Worm (Caenorhabditis elegans) whole organism, young adult: ENCODE results near the gene Y110A2AL.1.

Source experiments
- B0336.3 ChIP-seq: fragments of 200-800 bp; sonication (Bioruptor generic); IDR thresholded peaks from 2 replicates; pipeline ENCODE4 v1.3.6; 2022; ENCODE audit warnings: missing genetic modification characterization, missing compliant biosample characterization
- C06A6.2 ChIP-seq: fragments of 200-800 bp; sonication (Bioruptor generic); conservative IDR thresholded peaks from 2 replicates; pipeline ENCODE4 v1.3.6; 2022; ENCODE audit warnings: missing genetic modification characterization, missing compliant biosample characterization
- C17E4.6 ChIP-seq: fragments of 200-800 bp; sonication (Bioruptor generic); IDR thresholded peaks from 2 replicates; pipeline ENCODE4 v1.3.6; 2022; ENCODE audit warnings: missing genetic modification reagents, missing genetic modification characterization, missing compliant biosample characterization
- F10E7.11 ChIP-seq: sonication (generic microtip); optimal IDR thresholded peaks from 2 replicates; lab custom pipeline; 2017; ENCODE audit warnings: mild to moderate bottlenecking, missing genetic modification characterization, moderate library complexity, missing compliant biosample characterization
- F37B4.10 ChIP-seq: fragments of 200-800 bp; sonication (Bioruptor generic); IDR thresholded peaks from 2 replicates; pipeline ENCODE4 v1.3.6; 2022; ENCODE audit warnings: missing genetic modification characterization, missing compliant biosample characterization
- F55B11.4 ChIP-seq: sonication (generic microtip); optimal IDR thresholded peaks from 2 replicates; lab custom pipeline; 2016; ENCODE audit warnings: missing compliant biosample characterization, missing genetic modification characterization, borderline replicate concordance; ENCODE audit not compliant: insufficient read depth
- K11D2.4 ChIP-seq: fragments of 200-800 bp; sonication (Bioruptor generic); IDR thresholded peaks from 2 replicates; pipeline ENCODE4 v1.3.6; 2022; ENCODE audit warnings: missing genetic modification reagents, missing genetic modification characterization, missing compliant biosample characterization
- T07F8.4 ChIP-seq: sonication (generic microtip); optimal IDR thresholded peaks from 2 replicates; lab custom pipeline; 2016; ENCODE audit warnings: mild to moderate bottlenecking, missing genetic modification characterization, moderate library complexity, missing compliant biosample characterization
- T26A5.8 ChIP-seq: sonication (generic microtip); optimal IDR thresholded peaks from 2 replicates; lab custom pipeline; 2016; ENCODE audit warnings: missing genetic modification characterization, missing compliant biosample characterization
- Y53F4B.3 ChIP-seq: fragments of 200-800 bp; sonication (Bioruptor generic); IDR thresholded peaks from 2 replicates; pipeline ENCODE4 v1.3.6; 2022; ENCODE audit warnings: missing genetic modification reagents, missing genetic modification characterization, missing compliant biosample characterization
- Y53G8AR.9 ChIP-seq: fragments of 200-800 bp; sonication (Bioruptor generic); conservative IDR thresholded peaks from 2 replicates; pipeline ENCODE4 v1.3.6; 2022; ENCODE audit warnings: missing genetic modification reagents, missing genetic modification characterization, missing compliant biosample characterization
- Y56A3A.18 ChIP-seq: fragments of 200-800 bp; sonication (Bioruptor generic); IDR thresholded peaks from 2 replicates; pipeline ENCODE4 v1.3.6; 2022; ENCODE audit warnings: missing genetic modification reagents, missing genetic modification characterization, missing compliant biosample characterization
- ZK185.1 ChIP-seq: sonication (generic microtip); optimal IDR thresholded peaks from 2 replicates; lab custom pipeline; 2016; ENCODE audit warnings: mild to moderate bottlenecking, missing genetic modification characterization, missing compliant biosample characterization; ENCODE audit not compliant: poor library complexity, severe bottlenecking
- akir-1 ChIP-seq: fragments of 200-800 bp; sonication (Bioruptor generic); optimal IDR thresholded peaks from 2 replicates; lab custom pipeline; 2018; ENCODE audit warnings: mild to moderate bottlenecking, missing genetic modification characterization, moderate library complexity, missing compliant biosample characterization
- aptf-2 ChIP-seq: fragments of 200-800 bp; sonication (Bioruptor generic); conservative IDR thresholded peaks from 2 replicates; pipeline ENCODE4 v1.3.6; 2022; ENCODE audit warnings: missing genetic modification reagents, missing genetic modification characterization, missing compliant biosample characterization
- bed-2 ChIP-seq: fragments of 200-800 bp; sonication (Bioruptor generic); IDR thresholded peaks from 2 replicates; pipeline ENCODE4 v1.3.6; 2022; ENCODE audit warnings: missing genetic modification reagents, missing genetic modification characterization, missing compliant biosample characterization
- cebp-2 ChIP-seq: fragments of 200-800 bp; sonication (Bioruptor generic); IDR thresholded peaks from 2 replicates; pipeline ENCODE4 v1.3.6; 2022; ENCODE audit warnings: missing genetic modification characterization, missing compliant biosample characterization
- ceh-27 ChIP-seq: fragments of 200-800 bp; sonication (Bioruptor generic); optimal IDR thresholded peaks from 2 replicates; lab custom pipeline; 2018; ENCODE audit warnings: mild to moderate bottlenecking, missing genetic modification characterization, moderate library complexity, missing compliant biosample characterization
- die-1 ChIP-seq: sonication (generic microtip); optimal IDR thresholded peaks from 2 replicates; lab custom pipeline; 2016; ENCODE audit warnings: missing genotype, mild to moderate bottlenecking, missing genetic modification characterization, missing compliant biosample characterization
- dpff-1 ChIP-seq: sonication (generic microtip); optimal IDR thresholded peaks from 2 replicates; lab custom pipeline; 2017; ENCODE audit warnings: mild to moderate bottlenecking, missing genetic modification characterization, missing compliant biosample characterization
- egl-44 ChIP-seq: fragments of 200-800 bp; sonication (Bioruptor generic); IDR thresholded peaks from 2 replicates; pipeline ENCODE4 v1.3.6; 2022; ENCODE audit warnings: missing genetic modification reagents, missing genetic modification characterization, missing compliant biosample characterization
- gei-17 ChIP-seq: fragments of 200-800 bp; sonication (Bioruptor generic); optimal IDR thresholded peaks from 2 replicates; lab custom pipeline; 2018; ENCODE audit warnings: mild to moderate bottlenecking, missing genetic modification characterization, missing compliant biosample characterization
- hlh-26 ChIP-seq: fragments of 200-800 bp; sonication (Bioruptor generic); conservative IDR thresholded peaks from 2 replicates; pipeline ENCODE4 v1.3.6; 2022; ENCODE audit warnings: missing genetic modification reagents, missing genetic modification characterization, missing compliant biosample characterization
- hsf-1 ChIP-seq: fragments of 200-800 bp; sonication (Bioruptor generic); IDR thresholded peaks from 2 replicates; pipeline ENCODE4 v1.3.6; 2022; ENCODE audit warnings: missing genetic modification reagents, missing genetic modification characterization, missing compliant biosample characterization
- lag-1 ChIP-seq: fragments of 200-800 bp; sonication (Bioruptor generic); IDR thresholded peaks from 2 replicates; pipeline ENCODE4 v1.3.6; 2022; ENCODE audit warnings: missing genetic modification reagents, missing genetic modification characterization, missing compliant biosample characterization
- let-526 ChIP-seq: fragments of 200-800 bp; sonication (Bioruptor generic); IDR thresholded peaks from 2 replicates; pipeline ENCODE4 v1.3.6; 2022; ENCODE audit warnings: missing genetic modification reagents, missing genetic modification characterization, missing compliant biosample characterization
- let-607 ChIP-seq, 2 experiments: fragments of 200-800 bp in 1 of 2; sonication (Bioruptor generic) in 1 of 2; sonication (generic microtip) in 1 of 2; optimal IDR thresholded peaks; 2 replicates each; lab custom pipeline; 2016 to 2018; ENCODE audit warnings: mild to moderate bottlenecking in 2 of 2, missing compliant biosample characterization in 2 of 2, missing genetic modification characterization in 2 of 2, moderate library complexity in 2 of 2, missing genotype in 1 of 2
- lin-35 ChIP-seq, 3 experiments: fragments of 150-350 bp in 2 of 3; sonication (generic microtip) in 1 of 3; optimal IDR thresholded peaks; 2 replicates each; lab custom pipeline; 2014 to 2018; ENCODE audit warnings: missing biosample characterization in 3 of 3, missing genetic modification characterization in 3 of 3, missing genetic modification reagents in 3 of 3
- lin-40 ChIP-seq: sonication (generic microtip); optimal IDR thresholded peaks from 2 replicates; lab custom pipeline; 2016; ENCODE audit warnings: missing genetic modification characterization, mild to moderate bottlenecking, missing compliant biosample characterization, missing genotype, missing genetic modification reagents
- lin-54 ChIP-seq: fragments of 200-800 bp; sonication (Bioruptor generic); optimal IDR thresholded peaks from 2 replicates; lab custom pipeline; 2018; ENCODE audit warnings: mild to moderate bottlenecking, missing genetic modification characterization, missing compliant biosample characterization
- lsl-1 ChIP-seq: fragments of 200-800 bp; sonication (Bioruptor generic); optimal IDR thresholded peaks from 2 replicates; lab custom pipeline; 2018; ENCODE audit warnings: mild to moderate bottlenecking, missing genetic modification characterization, moderate library complexity, missing compliant biosample characterization
- lsy-27 ChIP-seq: sonication (generic microtip); optimal IDR thresholded peaks from 2 replicates; lab custom pipeline; 2017; ENCODE audit warnings: missing genetic modification characterization, mild to moderate bottlenecking, missing compliant biosample characterization, antibody characterized with exemption, missing genotype, borderline replicate concordance; ENCODE audit not compliant: insufficient read depth
- madf-6 ChIP-seq: fragments of 200-800 bp; sonication (Bioruptor generic); IDR thresholded peaks from 2 replicates; pipeline ENCODE4 v1.3.6; 2022; ENCODE audit warnings: missing genetic modification reagents, missing genetic modification characterization, missing compliant biosample characterization
- mcd-1 ChIP-seq: fragments of 200-800 bp; sonication (Bioruptor generic); IDR thresholded peaks from 2 replicates; pipeline ENCODE4 v1.3.6; 2022; ENCODE audit warnings: missing genetic modification reagents, missing genetic modification characterization, missing compliant biosample characterization
- mes-4 ChIP-seq: sonication (generic microtip); optimal IDR thresholded peaks from 2 replicates; lab custom pipeline; 2016; ENCODE audit warnings: missing genotype, missing genetic modification characterization, missing compliant biosample characterization
- nfya-2 ChIP-seq: fragments of 200-800 bp; sonication (Bioruptor generic); IDR thresholded peaks from 2 replicates; pipeline ENCODE4 v1.3.6; 2022; ENCODE audit warnings: missing genetic modification reagents, missing genetic modification characterization, missing compliant biosample characterization
- nhr-179 ChIP-seq: sonication (generic microtip); optimal IDR thresholded peaks from 2 replicates; lab custom pipeline; 2016; ENCODE audit warnings: mild to moderate bottlenecking, missing genetic modification characterization, missing compliant biosample characterization
- nhr-27 ChIP-seq: fragments of 200-800 bp; sonication (Bioruptor generic); optimal IDR thresholded peaks from 2 replicates; lab custom pipeline; 2018; ENCODE audit warnings: mild to moderate bottlenecking, missing genetic modification characterization, moderate library complexity, missing compliant biosample characterization
- repo-1 ChIP-seq: sonication (generic microtip); optimal IDR thresholded peaks from 2 replicates; lab custom pipeline; 2017; ENCODE audit warnings: mild to moderate bottlenecking, missing genetic modification characterization, missing compliant biosample characterization
- sea-2 ChIP-seq: fragments of 200-800 bp; sonication (Bioruptor generic); IDR thresholded peaks from 2 replicates; pipeline ENCODE4 v1.3.6; 2022; ENCODE audit warnings: missing genetic modification characterization, missing compliant biosample characterization
- snpc-1.3 ChIP-seq: sonication (generic microtip); optimal IDR thresholded peaks from 2 replicates; lab custom pipeline; 2017; ENCODE audit warnings: missing genetic modification characterization, mild to moderate bottlenecking, missing compliant biosample characterization, antibody characterized with exemption, moderate library complexity, missing genotype, missing genetic modification reagents; ENCODE audit not compliant: insufficient read depth
- somi-1 ChIP-seq: fragments of 200-800 bp; sonication (Bioruptor generic); optimal IDR thresholded peaks from 2 replicates; lab custom pipeline; 2018; ENCODE audit warnings: mild to moderate bottlenecking, missing genetic modification characterization, missing compliant biosample characterization
- sptf-2 ChIP-seq: fragments of 200-800 bp; sonication (Bioruptor generic); optimal IDR thresholded peaks from 2 replicates; lab custom pipeline; 2018; ENCODE audit warnings: mild to moderate bottlenecking, missing genetic modification characterization, missing compliant biosample characterization
- unc-130 ChIP-seq: sonication (generic microtip); optimal IDR thresholded peaks from 2 replicates; lab custom pipeline; 2016; ENCODE audit warnings: missing genetic modification reagents, missing genetic modification characterization, missing compliant biosample characterization
- zim-3 ChIP-seq: sonication (generic microtip); optimal IDR thresholded peaks from 2 replicates; lab custom pipeline; 2017; ENCODE audit warnings: mild to moderate bottlenecking, missing genetic modification characterization, moderate library complexity, missing compliant biosample characterization
- ztf-26 ChIP-seq: sonication (generic microtip); optimal IDR thresholded peaks from 2 replicates; lab custom pipeline; 2017; ENCODE audit warnings: missing genetic modification characterization, missing compliant biosample characterization
- ztf-3 ChIP-seq: fragments of 200-800 bp; sonication (Bioruptor generic); optimal IDR thresholded peaks from 2 replicates; lab custom pipeline; 2018; ENCODE audit warnings: mild to moderate bottlenecking, missing genetic modification characterization, missing compliant biosample characterization

Y110A2AL.1 gene

DNA sequence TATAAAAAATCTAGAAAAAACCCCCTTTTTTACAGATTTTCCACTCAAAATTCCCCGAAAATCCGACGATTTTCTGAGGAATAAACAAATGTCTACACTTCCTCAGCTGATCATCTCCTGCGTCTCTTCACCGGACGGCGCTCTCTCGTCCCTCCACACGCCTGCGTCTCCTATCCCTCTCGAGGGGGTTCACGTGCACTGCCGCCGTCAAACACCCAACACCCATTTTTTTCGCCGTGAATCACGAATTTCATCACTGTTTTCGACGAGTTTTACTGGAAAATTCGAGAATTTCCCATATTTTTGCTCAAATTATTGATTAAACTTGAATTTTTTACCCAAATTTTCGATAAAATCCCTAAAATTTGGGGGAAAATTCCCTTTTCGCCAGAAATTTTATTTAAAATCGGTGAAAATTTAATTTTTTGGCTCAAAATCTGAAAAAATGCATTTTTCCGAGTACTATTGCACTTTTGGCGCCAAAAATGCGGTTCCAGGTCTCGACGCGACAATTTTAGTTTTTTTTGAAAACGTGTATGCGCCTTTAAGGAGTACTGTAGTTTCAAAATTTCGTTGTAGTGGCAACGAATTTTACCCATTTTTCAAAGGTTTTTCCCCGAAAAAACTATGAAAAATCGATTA lies 46.0 kb downstream of the Y110A2AL.1 start (continued):
- TF ChIP-seq hsf-1: peak; percentile 89
- no peak for TF ChIP-seq zim-3 (tag; lab: Kevin White, UChicago)
- TF ChIP-seq Y53F4B.3 (GFP tag; lab: Robert Waterston, UW): no peak
- no peak for TF ChIP-seq repo-1 (tag; lab: Kevin White, UChicago)
- peak; percentile 21 for TF ChIP-seq mes-4 (tag; lab: Kevin White, UChicago)
- peak; percentile 63 for TF ChIP-seq mcd-1 (GFP tag; lab: Robert Waterston, UW)
- no peak for TF ChIP-seq cebp-2 (GFP tag; lab: Robert Waterston, UW)
- TF ChIP-seq K11D2.4 (GFP tag; lab: Robert Waterston, UW): no peak; the same call in 1 of the 2 replicates
- no peak for TF ChIP-seq lsy-27
- peak; percentile 37 for TF ChIP-seq F10E7.11 (tag; lab: Kevin White, UChicago)
- TF ChIP-seq F55B11.4: no peak
- no peak for TF ChIP-seq Y56A3A.18
- no peak for TF ChIP-seq ztf-3
- TF ChIP-seq Y53G8AR.9 (GFP tag; lab: Robert Waterston, UW): peak; percentile 49; the same call in 1 of the 2 replicates
- no peak for TF ChIP-seq T26A5.8
- TF ChIP-seq gei-17 (GFP tag; lab: Kevin White, UChicago): peak; percentile 44
- TF ChIP-seq lin-40: peak; percentile 40
- no peak for TF ChIP-seq akir-1 (GFP tag; lab: Kevin White, UChicago)
- TF ChIP-seq egl-44 (GFP tag; lab: Robert Waterston, UW): no peak
- peak; percentile 96 for TF ChIP-seq B0336.3 (GFP tag; lab: Robert Waterston, UW)
- TF ChIP-seq nfya-2 (GFP tag; lab: Robert Waterston, UW): no peak
- TF ChIP-seq F37B4.10 (GFP tag; lab: Robert Waterston, UW): no peak
- peak; percentile 88 for TF ChIP-seq madf-6 (GFP tag; lab: Robert Waterston, UW)
- TF ChIP-seq let-607 (tag; optimal IDR thresholded peaks at IDR 0.05; lab: Kevin White, UChicago): no peak
- no peak for TF ChIP-seq dpff-1 (tag; lab: Kevin White, UChicago)
- no peak for TF ChIP-seq aptf-2
- TF ChIP-seq sptf-2 (GFP tag; lab: Kevin White, UChicago): no peak
- TF ChIP-seq nhr-179 (tag; lab: Kevin White, UChicago): no peak
- no peak for TF ChIP-seq ZK185.1 (tag; lab: Kevin White, UChicago)
- 0 out of 2 replicates have a peak, but pooled peaks have one; percentile 56 for TF ChIP-seq hlh-26 (GFP tag; lab: Robert Waterston, UW)
- TF ChIP-seq T07F8.4: no peak
- TF ChIP-seq die-1 (tag; lab: Kevin White, UChicago): peak; percentile 0
- peak; percentile 53 for TF ChIP-seq ztf-26
- no peak for TF ChIP-seq somi-1
- peak; percentile 92 for TF ChIP-seq lsl-1 (GFP tag; lab: Kevin White, UChicago)
- TF ChIP-seq sea-2 (GFP tag; lab: Robert Waterston, UW): no peak
- TF ChIP-seq let-526 (GFP tag; lab: Robert Waterston, UW): no peak
- TF ChIP-seq bed-2: no peak
- TF ChIP-seq snpc-1.3 (tag; lab: Kevin White, UChicago): no peak
- TF ChIP-seq C06A6.2 (GFP tag; lab: Robert Waterston, UW): no peak
- TF ChIP-seq ceh-27 (GFP tag; lab: Kevin White, UChicago): peak; percentile 46
- peak; percentile 33 for TF ChIP-seq lin-54 (GFP tag; lab: Kevin White, UChicago)
- TF ChIP-seq lag-1 (GFP tag; lab: Robert Waterston, UW): no peak
- no peak for TF ChIP-seq C17E4.6 (GFP tag; lab: Robert Waterston, UW)
- peak; percentile 59 for TF ChIP-seq unc-130
- TF ChIP-seq nhr-27: no peak
- TF ChIP-seq lin-35 (GFP tag; optimal IDR thresholded peaks at IDR 0.05; lab: Kevin White, UChicago): peak in 1 of 3 experiments; percentile 31
